Fruit fly (Drosophila melanogaster): ENCODE measurements around the gene CG32365.

Gene CG32365

DNA sequence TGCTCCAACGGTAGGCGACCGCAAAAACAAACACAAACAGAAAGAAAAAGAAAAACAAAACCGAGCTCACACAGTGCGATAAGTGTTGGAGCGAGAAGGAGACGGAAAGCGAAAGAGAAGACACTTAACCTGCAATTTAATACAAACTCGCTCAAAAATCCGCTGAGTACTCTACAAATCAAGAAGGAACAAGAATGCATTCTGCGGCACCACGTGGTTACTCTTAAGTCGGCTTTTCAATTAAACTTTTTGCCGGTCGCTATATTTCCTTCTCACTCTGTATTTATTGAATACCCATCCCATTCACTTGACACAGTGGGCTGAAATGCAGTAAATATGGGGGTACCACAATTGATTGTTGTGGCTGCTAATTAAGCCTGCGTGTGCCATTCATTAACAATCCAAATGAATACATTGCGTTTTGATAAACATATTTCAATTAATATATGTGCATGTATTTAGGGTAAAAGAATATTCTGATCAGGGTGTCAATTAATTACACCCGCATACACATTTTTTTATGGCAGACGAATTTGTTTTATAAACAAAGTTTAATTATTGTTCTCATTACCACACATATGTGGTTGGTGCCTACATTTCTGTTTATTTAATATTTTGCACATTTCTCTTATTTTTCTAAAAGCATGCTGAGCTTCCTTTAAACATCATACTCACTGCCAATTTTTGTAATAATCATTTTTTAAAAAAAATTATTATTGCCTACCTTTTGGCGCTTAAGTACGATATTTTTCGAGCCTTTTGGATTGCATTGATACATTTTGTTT is 6.4 kb upstream of the CG32365 start (continued):
- TF ChIP-seq nau (GFP tag; optimal IDR thresholded peaks at IDR 0.05) (no peak), CG13624 (GFP tag; optimal IDR thresholded peaks at IDR 0.05) (no peak), CG10274 (GFP tag; optimal IDR thresholded peaks at IDR 0.05) (peak; percentile 9), CG17328 (GFP tag; IDR thresholded peaks at IDR 0.05) (no peak; the same call in 1 of the 2 replicates), Kr (GFP tag; optimal IDR thresholded peaks at IDR 0.05) (no peak), CG17361 (GFP tag; IDR thresholded peaks at IDR 0.05) (peak; percentile 65; the same call in 2 of the 3 replicates), hbn (GFP tag; IDR thresholded peaks at IDR 0.05; ENCODE audit: partially characterized antibody) (no peak), CG4404 (GFP tag; IDR thresholded peaks at IDR 0.05) (no peak), gcm2 (GFP tag; optimal IDR thresholded peaks at IDR 0.05) (no peak), exex (tag; optimal IDR thresholded peaks at IDR 0.05) (no peak), CG4328 (GFP tag; optimal IDR thresholded peaks at IDR 0.05) (no peak), peb (GFP tag; IDR thresholded peaks at IDR 0.05) (no peak), MBD-R2 (GFP tag; IDR thresholded peaks at IDR 0.05) (no peak), CG34422 (GFP tag; IDR thresholded peaks at IDR 0.05) (no peak), ap (GFP tag; IDR thresholded peaks at IDR 0.05) (0 out of 2 replicates have a peak, but pooled peaks have one; percentile 12), CG18476 (GFP tag; optimal IDR thresholded peaks at IDR 0.05) (no peak), bcd (GFP tag; optimal IDR thresholded peaks at IDR 0.05) (peak; percentile 41), CG12104 (GFP tag; optimal IDR thresholded peaks at IDR 0.05) (no peak), Neu2 (GFP tag; optimal IDR thresholded peaks at IDR 0.05; ENCODE audit: borderline replicate concordance) (no peak), jigr1 (GFP tag; IDR thresholded peaks at IDR 0.05) (no peak), btn (GFP tag; optimal IDR thresholded peaks at IDR 0.05) (no peak), Bteb2 (GFP tag; optimal IDR thresholded peaks at IDR 0.05) (no peak), tap (tag; optimal IDR thresholded peaks at IDR 0.05) (no peak), CG1647 (GFP tag; optimal IDR thresholded peaks at IDR 0.05) (no peak), Fer2 (tag; optimal IDR thresholded peaks at IDR 0.05) (no peak), HmgD (GFP tag; optimal IDR thresholded peaks at IDR 0.05) (no peak), Bdp1 (GFP tag; optimal IDR thresholded peaks at IDR 0.05) (no peak), zen2 (GFP tag; IDR thresholded peaks at IDR 0.05; ENCODE audit: partially characterized antibody) (no peak), CG18619 (GFP tag; optimal IDR thresholded peaks at IDR 0.05) (peak; percentile 35), CG8944 (GFP tag; optimal IDR thresholded peaks at IDR 0.05) (no peak), yki (optimal IDR thresholded peaks at IDR 0.05) (no peak), Lhr (GFP tag; optimal IDR thresholded peaks at IDR 0.05) (no peak), NK7.1 (GFP tag; optimal IDR thresholded peaks at IDR 0.05) (no peak), CG12769 (tag; optimal IDR thresholded peaks at IDR 0.05) (peak; percentile 65), Sin3A (optimal IDR thresholded peaks at IDR 0.05) (no peak), CG17802 (tag; optimal IDR thresholded peaks at IDR 0.05) (no peak), Gug (GFP tag; IDR thresholded peaks at IDR 0.05) (peak; percentile 57; the same call in 2 of the 4 replicates), CG12391 (tag; optimal IDR thresholded peaks at IDR 0.05) (peak; percentile 8), zen (tag; optimal IDR thresholded peaks at IDR 0.05) (no peak), BEAF-32 (GFP tag; optimal IDR thresholded peaks at IDR 0.05) (no peak), lbe (GFP tag; optimal IDR thresholded peaks at IDR 0.05) (no peak), HHEX (GFP tag; optimal IDR thresholded peaks at IDR 0.05) (peak; percentile 9), disco-r (GFP tag; optimal IDR thresholded peaks at IDR 0.05) (no peak), CG2120 (GFP tag; optimal IDR thresholded peaks at IDR 0.05) (peak; percentile 40), CG10565 (GFP tag; optimal IDR thresholded peaks at IDR 0.05) (no peak), Blimp-1 (GFP tag; optimal IDR thresholded peaks at IDR 0.05) (no peak), lab (GFP tag; optimal IDR thresholded peaks at IDR 0.05) (peak; percentile 23), twi (tag; optimal IDR thresholded peaks at IDR 0.05) (no peak), CG10209 (GFP tag; optimal IDR thresholded peaks at IDR 0.05) (peak; percentile 23), mam (GFP tag; optimal IDR thresholded peaks at IDR 0.05) (peak; percentile 3)

All from whole organism, embryonic.